Worm (Caenorhabditis elegans) whole organism, midembryonic: Measurements from ENCODE around the gene F35E12.10.

Experiments
- T22C8.4 ChIP-seq: fragments of 200-800 bp; sonication (Bioruptor generic); IDR thresholded peaks from 2 replicates; pipeline ENCODE4 v1.3.6; 2022; ENCODE audit warnings: missing genetic modification characterization, missing compliant biosample characterization
- cog-1 ChIP-seq: sonication (generic microtip); optimal IDR thresholded peaks from 2 replicates; lab custom pipeline; 2016; ENCODE audit warnings: missing genetic modification characterization, missing compliant biosample characterization
- flt-1 ChIP-seq: fragments of 200-800 bp; sonication (Bioruptor generic); IDR thresholded peaks from 2 replicates; pipeline ENCODE4 v1.3.6; 2022; ENCODE audit warnings: missing genetic modification characterization, missing compliant biosample characterization
- klf-2 ChIP-seq: fragments of 200-800 bp; sonication (Bioruptor generic); conservative IDR thresholded peaks from 2 replicates; pipeline ENCODE4 v1.3.6; 2022; ENCODE audit warnings: missing genetic modification reagents, missing genetic modification characterization, missing compliant biosample characterization
- med-1 ChIP-seq: sonication (generic microtip); optimal IDR thresholded peaks from 2 replicates; lab custom pipeline; 2017; ENCODE audit warnings: missing genetic modification characterization, mild to moderate bottlenecking, missing compliant biosample characterization, antibody characterized with exemption, missing genetic modification reagents; ENCODE audit not compliant: insufficient read depth
- ref-1 ChIP-seq: fragments of 200-800 bp; sonication (Bioruptor generic); conservative IDR thresholded peaks from 2 replicates; pipeline ENCODE4 v1.3.6; 2022; ENCODE audit warnings: missing genetic modification reagents, missing genetic modification characterization, missing compliant biosample characterization
- tab-1 ChIP-seq: fragments of 200-800 bp; sonication (Bioruptor generic); IDR thresholded peaks from 2 replicates; pipeline ENCODE4 v1.3.6; 2022; ENCODE audit warnings: missing genetic modification characterization, missing compliant biosample characterization
- ztf-23 ChIP-seq: fragments of 200-800 bp; sonication (Bioruptor generic); IDR thresholded peaks from 2 replicates; pipeline ENCODE4 v1.3.6; 2022; ENCODE audit warnings: missing genetic modification reagents, missing genetic modification characterization, missing compliant biosample characterization
- ztf-29 ChIP-seq: fragments of 200-800 bp; sonication (Bioruptor generic); IDR thresholded peaks from 2 replicates; pipeline ENCODE4 v1.3.6; 2022; ENCODE audit warnings: missing genetic modification reagents, missing genetic modification characterization, missing compliant biosample characterization

Gene F35E12.10

DNA sequence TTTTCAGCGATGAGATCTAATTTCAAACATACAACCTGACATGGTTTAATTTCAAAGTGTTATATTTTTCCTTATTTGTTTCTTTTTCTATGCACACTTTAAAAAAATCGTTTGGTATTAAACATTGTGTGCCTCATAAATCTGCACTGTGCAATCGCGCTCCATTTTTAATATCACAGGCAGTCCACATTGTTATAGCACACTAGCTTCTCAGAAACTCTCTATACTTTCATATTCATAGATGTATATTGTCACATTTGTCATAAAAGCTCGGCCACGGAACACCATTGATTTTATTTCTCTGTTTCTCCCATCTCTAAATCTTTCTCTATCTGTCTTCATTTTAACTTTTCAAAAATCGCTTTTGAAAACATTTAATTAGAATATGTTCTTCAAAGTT, 8.8 kb upstream of the F35E12.10 start:
- TF ChIP-seq med-1 (GFP tag; lab: Kevin White, UChicago) (no peak), flt-1 (no peak), ztf-23 (GFP tag; lab: Robert Waterston, UW) (no peak), cog-1 (tag; lab: Kevin White, UChicago) (no peak), klf-2 (GFP tag; lab: Robert Waterston, UW) (no peak), tab-1 (GFP tag; lab: Robert Waterston, UW) (no peak), T22C8.4 (no peak), ztf-29 (GFP tag; lab: Robert Waterston, UW) (no peak), ref-1 (GFP tag; lab: Robert Waterston, UW) (no peak)

DNA sequence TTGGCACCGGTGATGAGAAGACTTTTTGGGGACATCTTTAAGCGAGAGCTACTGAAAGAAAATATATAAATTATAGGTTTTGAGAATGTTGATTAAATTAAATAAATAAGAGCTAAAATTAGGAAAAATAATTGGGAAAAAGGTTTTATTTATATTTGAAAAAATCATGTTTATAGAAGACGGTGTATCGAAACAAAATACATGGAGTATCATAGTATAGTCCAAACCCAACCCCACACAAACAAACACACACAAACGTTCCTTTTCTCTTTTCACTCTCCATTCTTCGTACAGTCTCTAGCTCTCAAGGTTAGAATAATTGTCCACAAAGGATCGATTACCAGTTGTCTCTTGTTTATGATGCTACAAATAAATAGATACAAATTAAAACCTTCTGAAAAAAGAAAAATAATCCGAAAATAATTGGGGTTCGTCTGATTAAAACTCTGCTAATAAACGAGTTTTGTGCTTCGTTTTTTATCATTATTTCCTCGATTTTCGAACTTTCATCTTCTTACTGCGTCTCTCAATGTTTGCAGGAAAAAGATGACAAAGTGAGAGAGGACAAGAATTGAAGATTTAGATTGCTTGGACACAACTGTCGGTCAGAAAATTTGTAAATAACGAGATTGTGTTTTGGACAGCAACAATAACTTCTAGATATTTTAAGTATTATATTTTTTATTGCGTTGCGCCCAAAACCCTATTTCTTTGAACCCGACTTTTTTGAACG, 8.0 kb upstream of the F35E12.10 start, which contains the start of gene F20G2.2:
Gene F20G2.2 (minus strand): TSS at position 51 of the 733 bp plus-strand sequence.
- TF ChIP-seq ztf-29 (GFP tag; lab: Robert Waterston, UW) (no peak), klf-2 (GFP tag; lab: Robert Waterston, UW) (no peak), cog-1 (tag; lab: Kevin White, UChicago) (no peak), ref-1 (GFP tag; lab: Robert Waterston, UW) (no peak), tab-1 (GFP tag; lab: Robert Waterston, UW) (no peak), med-1 (GFP tag; lab: Kevin White, UChicago) (no peak), ztf-23 (GFP tag; lab: Robert Waterston, UW) (no peak), flt-1 (no peak), T22C8.4 (no peak)

DNA sequence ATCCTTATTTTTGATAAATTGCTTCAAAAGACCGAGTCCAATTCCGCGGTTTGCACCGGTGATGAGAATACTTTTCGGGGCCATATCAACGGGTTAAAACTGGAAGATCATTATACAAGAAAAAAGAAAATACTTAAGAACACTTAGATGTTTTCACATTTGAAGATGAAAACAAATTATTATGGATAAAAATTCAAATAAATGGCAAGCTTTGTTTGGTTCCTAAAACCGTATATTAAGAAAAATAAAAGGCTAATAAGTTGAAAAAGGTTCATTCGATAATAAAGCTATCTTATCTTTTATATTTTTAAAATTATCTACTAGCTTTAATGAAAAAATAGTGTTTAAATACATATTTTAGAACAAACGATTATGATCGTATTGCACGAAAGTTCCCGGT, 4.9 kb upstream of the F35E12.10 start, which contains the start of gene F20G2.1:
Gene F20G2.1 (minus strand): TSS at position 101 of the 400 bp plus-strand sequence.
- TF ChIP-seq tab-1 (GFP tag; lab: Robert Waterston, UW) (no peak), ztf-23 (GFP tag; lab: Robert Waterston, UW) (no peak), T22C8.4 (no peak), cog-1 (tag; lab: Kevin White, UChicago) (no peak), klf-2 (GFP tag; lab: Robert Waterston, UW) (no peak), ztf-29 (GFP tag; lab: Robert Waterston, UW) (no peak), med-1 (GFP tag; lab: Kevin White, UChicago) (no peak), ref-1 (GFP tag; lab: Robert Waterston, UW) (no peak), flt-1 (no peak)

DNA sequence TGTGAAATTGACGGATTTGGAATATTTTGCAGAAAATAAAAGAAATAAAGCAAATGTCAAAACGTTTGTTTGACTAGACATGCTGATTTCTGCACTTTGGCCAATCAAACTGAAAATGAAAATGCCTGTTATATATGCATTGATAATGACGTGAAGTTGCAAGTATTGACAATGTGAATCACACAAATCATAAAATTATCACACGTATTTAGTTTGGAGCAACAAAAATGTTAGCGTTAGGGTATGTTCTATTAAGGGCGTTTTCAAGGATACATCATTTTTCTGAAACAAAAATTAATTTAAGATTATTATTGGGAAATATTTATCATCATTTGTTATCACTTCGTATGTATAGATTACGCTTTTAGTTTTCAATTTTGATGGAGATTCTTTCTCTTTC, 3.3 kb upstream of the F35E12.10 start, which contains the start of gene cld-9:
Gene cld-9 (minus strand): TSS at position 81 of the 400 bp plus-strand sequence.
- TF ChIP-seq klf-2 (GFP tag; lab: Robert Waterston, UW) = no peak
- no peak for TF ChIP-seq flt-1
- no peak for TF ChIP-seq tab-1 (GFP tag; lab: Robert Waterston, UW)
- no peak for TF ChIP-seq ztf-29 (GFP tag; lab: Robert Waterston, UW)
- no peak for TF ChIP-seq cog-1 (tag; lab: Kevin White, UChicago)
- TF ChIP-seq ztf-23 (GFP tag; lab: Robert Waterston, UW) = no peak
- TF ChIP-seq T22C8.4 = no peak
- no peak for TF ChIP-seq ref-1 (GFP tag; lab: Robert Waterston, UW)
- TF ChIP-seq med-1 (GFP tag; lab: Kevin White, UChicago) = no peak

DNA sequence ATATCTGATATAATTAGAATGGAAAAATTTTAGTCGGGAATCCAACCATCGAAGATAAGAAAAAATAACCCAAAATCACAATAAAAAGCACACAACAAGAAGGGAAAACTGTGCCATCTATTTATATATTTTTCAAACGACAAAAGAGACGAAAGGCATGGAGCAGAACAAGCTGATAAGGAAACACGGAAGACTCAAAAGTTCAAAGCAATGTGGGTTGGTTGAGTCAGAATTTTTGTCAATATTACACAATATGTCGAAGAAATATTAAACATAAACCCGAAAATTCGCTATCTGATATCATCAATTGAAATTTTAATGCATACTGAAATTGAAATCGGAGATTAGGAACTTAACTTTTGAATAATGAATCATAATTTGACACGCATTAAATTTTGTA, 3.7 kb downstream of the F35E12.10 start, which contains the start of gene F35E12.9:
Gene F35E12.9 (minus strand): TSS at position 227 of the 400 bp plus-strand sequence.
- TF ChIP-seq cog-1 (tag; lab: Kevin White, UChicago) (no peak), med-1 (GFP tag; lab: Kevin White, UChicago) (no peak), klf-2 (GFP tag; lab: Robert Waterston, UW) (no peak), ztf-23 (GFP tag; lab: Robert Waterston, UW) (no peak), flt-1 (no peak), T22C8.4 (no peak), ztf-29 (GFP tag; lab: Robert Waterston, UW) (no peak), ref-1 (GFP tag; lab: Robert Waterston, UW) (no peak), tab-1 (GFP tag; lab: Robert Waterston, UW) (no peak)

DNA sequence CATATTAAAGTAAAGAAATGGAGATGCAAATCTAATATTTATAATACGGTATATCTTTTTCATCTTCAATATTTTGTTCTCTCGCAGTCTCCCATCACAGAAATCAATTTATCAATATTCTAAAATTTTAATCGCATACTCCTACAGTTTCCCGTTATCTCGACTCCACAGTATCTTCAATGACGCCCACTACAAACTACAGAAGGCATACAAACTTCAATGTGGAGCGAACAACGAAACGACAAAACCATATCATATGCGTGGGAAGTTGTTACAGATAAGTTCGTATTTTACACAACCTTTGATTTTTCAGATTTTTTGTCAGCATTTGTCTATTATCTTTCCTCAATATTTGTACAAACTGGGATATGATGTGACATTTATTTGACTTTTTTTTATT, 8.7 kb downstream of the F35E12.10 start:
- no peak for TF ChIP-seq ztf-23 (GFP tag; lab: Robert Waterston, UW)
- no peak for TF ChIP-seq ref-1 (GFP tag; lab: Robert Waterston, UW)
- TF ChIP-seq tab-1 (GFP tag; lab: Robert Waterston, UW) = no peak

DNA sequence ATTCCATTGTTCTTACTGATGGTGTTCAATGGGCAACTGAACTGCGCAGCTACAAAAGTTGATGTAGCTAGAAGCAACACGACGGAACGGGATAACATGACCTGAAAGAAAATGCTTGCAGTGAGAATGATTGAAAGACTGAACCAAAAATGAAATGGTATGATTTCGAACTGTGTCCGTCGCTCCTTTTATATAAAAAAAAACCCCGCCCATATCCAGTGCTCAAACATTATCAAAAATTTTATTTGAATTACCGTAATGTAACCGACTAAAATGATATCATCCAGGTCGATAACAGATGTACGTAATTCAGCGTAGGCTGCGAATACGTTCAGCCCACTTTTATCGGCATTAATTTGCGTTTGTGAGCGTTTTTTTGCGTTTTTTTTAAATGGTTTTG, 10.2 kb downstream of the F35E12.10 start, which contains the start of gene irg-5:
Gene irg-5 (minus strand): TSS at position 101 of the 400 bp plus-strand sequence.
- TF ChIP-seq T22C8.4 (no peak), tab-1 (GFP tag; lab: Robert Waterston, UW) (no peak), klf-2 (GFP tag; lab: Robert Waterston, UW) (no peak), med-1 (GFP tag; lab: Kevin White, UChicago) (no peak), ztf-23 (GFP tag; lab: Robert Waterston, UW) (no peak), ref-1 (GFP tag; lab: Robert Waterston, UW) (no peak), ztf-29 (GFP tag; lab: Robert Waterston, UW) (no peak), flt-1 (no peak), cog-1 (tag; lab: Kevin White, UChicago) (no peak)

DNA sequence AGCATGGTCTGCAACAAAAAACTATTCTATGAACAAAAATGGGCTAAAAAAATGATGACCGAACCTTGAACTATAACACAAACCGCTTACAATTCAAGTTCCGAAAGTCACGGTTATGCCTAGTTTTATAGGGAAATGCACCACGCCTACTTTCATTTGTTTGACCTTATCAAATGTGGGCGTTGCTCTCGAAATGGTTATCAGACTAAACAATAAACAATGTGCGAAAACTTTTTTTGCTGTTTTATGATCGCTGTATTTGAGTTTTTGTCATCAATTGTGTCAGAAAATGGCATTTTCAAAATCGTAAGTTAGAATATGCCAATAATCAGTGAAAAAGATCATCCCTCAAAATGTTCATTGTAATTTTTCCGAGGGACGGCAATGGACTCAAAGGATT, 12.4 kb downstream of the F35E12.10 start, which contains the start of gene F35E12.6:
Gene F35E12.6 (minus strand): TSS at position 101 of the 400 bp plus-strand sequence.
- TF ChIP-seq klf-2 (GFP tag; lab: Robert Waterston, UW) (no peak), ztf-23 (GFP tag; lab: Robert Waterston, UW) (no peak), tab-1 (GFP tag; lab: Robert Waterston, UW) (no peak), ref-1 (GFP tag; lab: Robert Waterston, UW) (no peak), cog-1 (tag; lab: Kevin White, UChicago) (no peak), ztf-29 (GFP tag; lab: Robert Waterston, UW) (no peak), flt-1 (no peak)

DNA sequence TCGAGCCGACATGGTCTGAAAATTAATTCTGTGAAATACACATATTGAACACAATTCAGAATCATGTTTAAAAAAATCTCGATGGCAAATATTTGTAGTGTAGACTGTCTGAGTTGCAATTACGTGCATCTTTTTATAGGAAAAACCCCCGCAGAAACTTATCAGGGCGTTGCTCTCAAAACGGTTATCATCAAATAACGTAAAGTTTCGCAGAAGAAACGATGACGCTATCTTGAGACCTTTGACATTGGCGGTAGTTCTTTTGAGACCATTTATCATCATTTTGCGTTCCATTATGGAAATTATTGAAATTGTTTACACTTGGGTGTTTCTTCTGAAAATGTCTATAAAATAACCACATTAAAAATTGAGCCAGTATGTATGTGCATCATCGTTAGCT, 17.8 kb downstream of the F35E12.10 start, which contains the start of gene dct-17:
Gene dct-17 (minus strand): TSS at position 23 of the 400 bp plus-strand sequence.
- TF ChIP-seq ztf-23 (GFP tag; lab: Robert Waterston, UW) (no peak), tab-1 (GFP tag; lab: Robert Waterston, UW) (no peak), flt-1 (no peak), klf-2 (GFP tag; lab: Robert Waterston, UW) (no peak), ztf-29 (GFP tag; lab: Robert Waterston, UW) (no peak), ref-1 (GFP tag; lab: Robert Waterston, UW) (no peak), med-1 (GFP tag; lab: Kevin White, UChicago) (no peak), T22C8.4 (no peak), cog-1 (tag; lab: Kevin White, UChicago) (no peak)
